Worm (Caenorhabditis elegans) whole organism, mixed stage, embryonic: Measurements from ENCODE around the gene F16G10.5.

Experiments used
- ces-1 ChIP-seq: fragments of 150-350 bp; optimal IDR thresholded peaks from 2 replicates; lab custom pipeline; 2014; ENCODE audit warnings: missing biosample characterization, missing genetic modification reagents, missing genetic modification characterization
- snpc-4 ChIP-seq: fragments of 150-350 bp; optimal IDR thresholded peaks from 2 replicates; lab custom pipeline; 2014; ENCODE audit warnings: missing biosample characterization, missing genetic modification characterization

DNA sequence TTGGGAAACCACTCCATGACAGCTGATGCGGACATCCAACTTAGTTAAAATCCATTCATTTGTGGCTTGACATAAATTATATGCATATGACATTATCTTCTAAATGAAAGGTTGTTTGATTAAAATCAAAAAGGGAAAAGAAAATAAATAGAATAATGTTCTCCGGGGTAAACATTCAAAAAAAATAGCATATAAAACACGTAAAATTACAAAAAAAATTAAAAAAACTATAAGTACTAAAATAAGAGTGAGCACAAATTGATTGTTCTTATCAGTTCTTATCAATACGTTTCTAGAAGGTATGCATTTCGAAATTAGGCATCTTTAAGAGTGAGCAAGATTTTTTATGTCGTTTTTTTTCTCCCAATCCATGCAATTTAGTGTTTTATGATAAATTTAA lies 45.5 kb downstream of the F16G10.5 start, which contains the start of gene fbxa-182:
- TF ChIP-seq ces-1 (GFP tag; lab: Kevin White, UChicago), result no peak
- no peak for TF ChIP-seq snpc-4 (tag; lab: Kevin White, UChicago)
